Fruit fly (Drosophila melanogaster) whole organism, embryonic: Measurements from ENCODE around the gene Tbc1d22.

Source experiments
- BtbVII ChIP-seq: fragments of 200-800 bp; sonication (Bioruptor generic); optimal IDR thresholded peaks from 3 replicates; lab custom pipeline; 2017; ENCODE audit warnings: missing biosample characterization, mild to moderate bottlenecking, missing genetic modification characterization
- CG10267 ChIP-seq: fragments of 200-800 bp; sonication (Bioruptor generic); optimal IDR thresholded peaks from 2 replicates; lab custom pipeline; 2018; ENCODE audit warnings: missing biosample characterization, mild to moderate bottlenecking, missing genetic modification characterization, moderate library complexity
- CG11696 ChIP-seq: fragments of 200-800 bp; sonication (Bioruptor generic); IDR thresholded peaks from 2 replicates; pipeline ENCODE4 v1.3.6; 2022; ENCODE audit warnings: missing biosample characterization, missing genetic modification characterization
- CG12942 ChIP-seq: fragments of 200-800 bp; sonication (Bioruptor generic); optimal IDR thresholded peaks from 3 replicates; lab custom pipeline; 2016; ENCODE audit warnings: missing biosample characterization, missing genetic modification characterization
- CG13296 ChIP-seq: fragments of 200-800 bp; sonication (Bioruptor generic); optimal IDR thresholded peaks from 3 replicates; lab custom pipeline; 2018; ENCODE audit warnings: missing biosample characterization, mild to moderate bottlenecking, missing genetic modification characterization
- CG15479 ChIP-seq: fragments of 200-800 bp; sonication (Bioruptor generic); optimal IDR thresholded peaks from 3 replicates; lab custom pipeline; 2019; ENCODE audit warnings: missing biosample characterization, mild to moderate bottlenecking, missing genetic modification characterization, moderate library complexity
- CG8089 ChIP-seq: fragments of 200-800 bp; sonication (Bioruptor generic); optimal IDR thresholded peaks from 3 replicates; lab custom pipeline; 2016; ENCODE audit warnings: missing biosample characterization, missing genetic modification characterization
- CG8478 ChIP-seq: fragments of >200 bp; optimal IDR thresholded peaks from 2 replicates; lab custom pipeline; 2018
- CG8924 ChIP-seq: fragments of 200-800 bp; optimal IDR thresholded peaks from 3 replicates; lab custom pipeline; 2019; ENCODE audit warnings: missing biosample characterization, mild to moderate bottlenecking, missing genetic modification characterization, moderate library complexity
- CG9437 ChIP-seq: fragments of 200-800 bp; sonication (Bioruptor generic); optimal IDR thresholded peaks from 2 replicates; lab custom pipeline; 2018; ENCODE audit warnings: missing biosample characterization, mild to moderate bottlenecking, missing genetic modification characterization
- CG9609 ChIP-seq: fragments of 200-800 bp; sonication (Bioruptor generic); optimal IDR thresholded peaks from 3 replicates; lab custom pipeline; 2016; ENCODE audit warnings: missing biosample characterization, missing genetic modification characterization
- D ChIP-seq, 2 experiments: fragments of 200-800 bp in 1 of 2; fragments of >200 bp in 1 of 2; sonication (Bioruptor generic) in 1 of 2; optimal IDR thresholded peaks; 2 replicates in 1 of 2; 3 replicates in 1 of 2; lab custom pipeline; 2017; ENCODE audit warnings: mild to moderate bottlenecking in 1 of 2, missing biosample characterization in 1 of 2, missing genetic modification characterization in 1 of 2, missing genetic modification reagents in 1 of 2
- Dll ChIP-seq: fragments of 200-800 bp; sonication (Bioruptor generic); IDR thresholded peaks from 4 replicates; pipeline ENCODE4 v1.3.6; 2022; ENCODE audit warnings: missing biosample characterization, missing genetic modification characterization; ENCODE audit not compliant: partially characterized antibody
- Ets97D ChIP-seq: fragments of 200-800 bp; sonication (Bioruptor generic); optimal IDR thresholded peaks from 3 replicates; lab custom pipeline; 2016; ENCODE audit warnings: missing biosample characterization, missing genetic modification characterization
- HmgD ChIP-seq: fragments of 200-800 bp; sonication (Bioruptor generic); optimal IDR thresholded peaks from 3 replicates; lab custom pipeline; 2016; ENCODE audit warnings: missing biosample characterization, missing genetic modification characterization
- Hr78 ChIP-seq, 2 experiments: fragments of 200-800 bp in 1 of 2; fragments of >200 bp in 1 of 2; sonication (Bioruptor generic) in 1 of 2; optimal IDR thresholded peaks; 2 replicates each; lab custom pipeline; 2017 to 2019; ENCODE audit warnings: missing biosample characterization in 2 of 2, missing genetic modification characterization in 2 of 2, mild to moderate bottlenecking in 1 of 2, moderate library complexity in 1 of 2
- Lpt ChIP-seq: fragments of >200 bp; optimal IDR thresholded peaks from 2 replicates; lab custom pipeline; 2018; ENCODE audit warnings: missing biosample characterization, missing genetic modification characterization
- Med ChIP-seq: fragments of 200-800 bp; sonication (Bioruptor generic); peaks from one replicate; lab custom pipeline; 2016; ENCODE audit warnings: missing biosample characterization, missing genetic modification characterization, mild to moderate bottlenecking, inconsistent platforms, moderate library complexity
- Myb ChIP-seq: fragments of 200-800 bp; sonication (Bioruptor generic); optimal IDR thresholded peaks from 2 replicates; lab custom pipeline; 2016; ENCODE audit warnings: missing biosample characterization, missing genetic modification characterization
- Rfx ChIP-seq: fragments of 200-800 bp; sonication (Bioruptor generic); IDR thresholded peaks from 2 replicates; pipeline ENCODE4 v1.3.6; 2022; ENCODE audit warnings: missing biosample characterization, missing genetic modification characterization
- Side ChIP-seq: fragments of 200-800 bp; sonication (Bioruptor generic); optimal IDR thresholded peaks from 2 replicates; lab custom pipeline; 2016; ENCODE audit warnings: missing biosample characterization, missing genetic modification characterization
- Xbp1 ChIP-seq: fragments of 200-800 bp; sonication (Bioruptor generic); optimal IDR thresholded peaks from 3 replicates; lab custom pipeline; 2016; ENCODE audit warnings: missing biosample characterization, mild to moderate bottlenecking, missing genetic modification characterization
- ap ChIP-seq: fragments of 200-800 bp; sonication (Bioruptor generic); IDR thresholded peaks from 2 replicates; pipeline ENCODE4 v1.3.6; 2022; ENCODE audit warnings: missing biosample characterization, missing genetic modification characterization
- ato ChIP-seq: fragments of 200-800 bp; sonication (Bioruptor generic); IDR thresholded peaks from 2 replicates; pipeline ENCODE4 v1.3.6; 2022; ENCODE audit warnings: missing biosample characterization, missing genetic modification characterization; ENCODE audit not compliant: partially characterized antibody
- bowl ChIP-seq: fragments of 200-800 bp; sonication (Bioruptor generic); IDR thresholded peaks from 2 replicates; pipeline ENCODE4 v1.3.6; 2022; ENCODE audit warnings: missing biosample characterization, missing genetic modification characterization
- cg ChIP-seq: fragments of 200-800 bp; sonication (Bioruptor generic); optimal IDR thresholded peaks from 3 replicates; lab custom pipeline; 2019; ENCODE audit warnings: missing biosample characterization, mild to moderate bottlenecking, missing genetic modification characterization, moderate library complexity
- crol ChIP-seq: fragments of 200-800 bp; sonication (Bioruptor generic); IDR thresholded peaks from 2 replicates; pipeline ENCODE4 v1.3.6; 2022; ENCODE audit warnings: missing biosample characterization, missing genetic modification characterization
- cwo ChIP-seq: fragments of 200-800 bp; sonication (Bioruptor generic); optimal IDR thresholded peaks from 3 replicates; lab custom pipeline; 2017; ENCODE audit warnings: missing biosample characterization, missing genetic modification characterization, mild to moderate bottlenecking, moderate library complexity, missing genetic modification reagents
- dmrt99B ChIP-seq: fragments of 200-800 bp; sonication (Bioruptor generic); optimal IDR thresholded peaks from 2 replicates; lab custom pipeline; 2018; ENCODE audit warnings: missing biosample characterization, mild to moderate bottlenecking, missing genetic modification characterization, moderate library complexity
- exex ChIP-seq: fragments of 200-800 bp; sonication (Bioruptor generic); optimal IDR thresholded peaks from 4 replicates; lab custom pipeline; 2018; ENCODE audit warnings: missing biosample characterization, mild to moderate bottlenecking, missing genetic modification characterization, moderate library complexity
- gcm ChIP-seq: fragments of 200-800 bp; sonication (Bioruptor generic); optimal IDR thresholded peaks from 2 replicates; lab custom pipeline; 2019; ENCODE audit warnings: missing biosample characterization, mild to moderate bottlenecking, missing genetic modification characterization, moderate library complexity
- gem ChIP-seq: fragments of 200-800 bp; sonication (Bioruptor generic); optimal IDR thresholded peaks from 2 replicates; lab custom pipeline; 2019; ENCODE audit warnings: missing biosample characterization, mild to moderate bottlenecking, missing genetic modification characterization, moderate library complexity
- gt ChIP-seq: fragments of 200-800 bp; sonication (Bioruptor generic); IDR thresholded peaks from 2 replicates; pipeline ENCODE4 v1.3.6; 2022; ENCODE audit warnings: missing biosample characterization, missing genetic modification characterization
- lilli ChIP-seq: fragments of 200-800 bp; sonication (Bioruptor generic); optimal IDR thresholded peaks from 3 replicates; lab custom pipeline; 2016; ENCODE audit warnings: missing biosample characterization, missing genetic modification characterization
- mirr ChIP-seq: fragments of 200-800 bp; sonication (Bioruptor generic); optimal IDR thresholded peaks from 3 replicates; lab custom pipeline; 2018; ENCODE audit warnings: missing biosample characterization, mild to moderate bottlenecking, missing genetic modification characterization
- nerfin-1 ChIP-seq: fragments of 200-800 bp; sonication (Bioruptor generic); optimal IDR thresholded peaks from 3 replicates; lab custom pipeline; 2019; ENCODE audit warnings: missing biosample characterization, mild to moderate bottlenecking, missing genetic modification characterization, moderate library complexity
- nom ChIP-seq: fragments of 200-800 bp; sonication (Bioruptor generic); optimal IDR thresholded peaks from 2 replicates; lab custom pipeline; 2017; ENCODE audit warnings: missing biosample characterization, missing genetic modification characterization, mild to moderate bottlenecking, moderate library complexity, missing genetic modification reagents
- otp ChIP-seq: fragments of 200-800 bp; sonication (Bioruptor generic); IDR thresholded peaks from 3 replicates; pipeline ENCODE4, ENCODE4 v1.3.6; 2022; ENCODE audit warnings: missing biosample characterization, missing genetic modification characterization
- pfk ChIP-seq: fragments of 200-800 bp; sonication (Bioruptor generic); optimal IDR thresholded peaks from 2 replicates; lab custom pipeline; 2018; ENCODE audit warnings: missing biosample characterization, mild to moderate bottlenecking, missing genetic modification characterization, moderate library complexity
- pho ChIP-seq: fragments of 200-800 bp; sonication (Bioruptor generic); optimal IDR thresholded peaks from 2 replicates; lab custom pipeline; 2016; ENCODE audit warnings: missing biosample characterization, missing genetic modification characterization
- rib ChIP-seq: fragments of 200-800 bp; sonication (Bioruptor generic); IDR thresholded peaks from 2 replicates; pipeline ENCODE4 v1.3.6; 2022; ENCODE audit warnings: missing biosample characterization, missing genetic modification characterization
- sens ChIP-seq: fragments of 200-800 bp; sonication (Bioruptor generic); peaks from one replicate; lab custom pipeline; 2016; ENCODE audit warnings: missing biosample characterization, missing genetic modification characterization
- seq ChIP-seq: fragments of 200-800 bp; sonication (Bioruptor generic); IDR thresholded peaks from 2 replicates; pipeline ENCODE4 v1.3.6; 2022; ENCODE audit warnings: missing biosample characterization, missing genetic modification characterization
- stwl ChIP-seq: fragments of 200-800 bp; sonication (Bioruptor generic); optimal IDR thresholded peaks from 3 replicates; lab custom pipeline; 2018; ENCODE audit warnings: missing biosample characterization, mild to moderate bottlenecking, missing genetic modification characterization, moderate library complexity
- sug ChIP-seq: fragments of 200-800 bp; optimal IDR thresholded peaks from 2 replicates; lab custom pipeline; 2019; ENCODE audit warnings: missing biosample characterization, mild to moderate bottlenecking, missing genetic modification characterization, moderate library complexity
- vvl ChIP-seq: fragments of 200-800 bp; sonication (Bioruptor generic); IDR thresholded peaks from 2 replicates; pipeline ENCODE4 v1.3.6; 2022; ENCODE audit warnings: missing biosample characterization, missing genetic modification characterization

Gene Tbc1d22

DNA sequence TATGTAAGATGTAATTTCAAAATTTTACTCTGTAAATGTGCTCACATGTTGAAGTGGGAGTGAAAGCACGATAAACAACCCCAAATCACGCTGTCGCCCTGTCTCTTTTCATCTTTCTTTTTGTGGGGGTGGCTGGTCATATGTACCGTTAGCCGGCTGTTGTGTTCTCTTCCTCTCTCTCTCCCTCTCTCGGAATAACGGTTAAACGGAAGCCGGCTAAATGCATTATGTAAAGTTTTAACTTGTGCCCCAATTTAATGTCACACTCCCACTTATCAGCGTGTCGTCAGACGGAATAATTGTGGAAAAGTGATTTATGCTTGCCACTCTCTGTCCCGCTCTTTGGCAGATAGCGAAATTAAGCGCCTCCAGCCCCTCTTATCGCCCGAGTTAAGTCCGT lies 39.3 kb downstream of the Tbc1d22 start (continued):
- TF ChIP-seq nerfin-1 (tag; lab: Kevin White, UChicago), result peak; percentile 12

DNA sequence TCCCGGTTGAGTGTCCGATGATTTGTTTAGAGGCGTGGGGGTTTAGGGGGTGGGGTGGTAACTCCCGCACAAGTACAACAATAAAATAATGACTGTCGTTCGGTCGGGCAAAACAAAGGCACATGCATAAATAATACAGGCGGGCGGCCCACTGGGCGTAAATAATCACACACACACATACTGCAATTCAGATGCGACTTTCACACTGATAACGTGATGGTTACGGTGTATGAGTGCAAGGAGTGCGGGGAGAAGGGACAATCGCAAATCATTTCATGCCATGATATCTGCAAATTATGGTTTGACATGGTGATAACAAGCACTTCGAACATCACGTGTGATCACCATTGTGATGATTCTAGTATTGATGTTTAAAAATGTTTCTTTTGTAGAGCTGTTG lies 48.1 kb downstream of the Tbc1d22 start:
- TF ChIP-seq mirr (GFP tag; lab: Kevin White, UChicago) (peak; percentile 38), Myb (GFP tag; lab: Kevin White, UChicago) (no peak), ap (0 out of 2 replicates have a peak, but pooled peaks have one; percentile 7), crol (GFP tag; lab: Robert Waterston, UW) (peak; percentile 61), Side (GFP tag; lab: Kevin White, UChicago) (no peak), ato (GFP tag; lab: Robert Waterston, UW) (peak; percentile 28; the same call in 1 of the 2 replicates), gcm (peak; percentile 42), exex (tag; lab: Kevin White, UChicago) (peak; percentile 30), cwo (GFP tag; lab: Kevin White, UChicago) (peak; percentile 59), CG9437 (GFP tag; lab: Kevin White, UChicago) (no peak), CG15479 (GFP tag; lab: Kevin White, UChicago) (peak; percentile 65), Med (GFP tag; lab: Kevin White, UChicago) (peak; percentile 14), HmgD (no peak), nom (GFP tag; lab: Kevin White, UChicago) (peak; percentile 22), sug (tag; lab: Kevin White, UChicago) (peak; percentile 54), sens (GFP tag; lab: Kevin White, UChicago) (peak; percentile 8), cg (GFP tag; lab: Kevin White, UChicago) (peak; percentile 7)

DNA sequence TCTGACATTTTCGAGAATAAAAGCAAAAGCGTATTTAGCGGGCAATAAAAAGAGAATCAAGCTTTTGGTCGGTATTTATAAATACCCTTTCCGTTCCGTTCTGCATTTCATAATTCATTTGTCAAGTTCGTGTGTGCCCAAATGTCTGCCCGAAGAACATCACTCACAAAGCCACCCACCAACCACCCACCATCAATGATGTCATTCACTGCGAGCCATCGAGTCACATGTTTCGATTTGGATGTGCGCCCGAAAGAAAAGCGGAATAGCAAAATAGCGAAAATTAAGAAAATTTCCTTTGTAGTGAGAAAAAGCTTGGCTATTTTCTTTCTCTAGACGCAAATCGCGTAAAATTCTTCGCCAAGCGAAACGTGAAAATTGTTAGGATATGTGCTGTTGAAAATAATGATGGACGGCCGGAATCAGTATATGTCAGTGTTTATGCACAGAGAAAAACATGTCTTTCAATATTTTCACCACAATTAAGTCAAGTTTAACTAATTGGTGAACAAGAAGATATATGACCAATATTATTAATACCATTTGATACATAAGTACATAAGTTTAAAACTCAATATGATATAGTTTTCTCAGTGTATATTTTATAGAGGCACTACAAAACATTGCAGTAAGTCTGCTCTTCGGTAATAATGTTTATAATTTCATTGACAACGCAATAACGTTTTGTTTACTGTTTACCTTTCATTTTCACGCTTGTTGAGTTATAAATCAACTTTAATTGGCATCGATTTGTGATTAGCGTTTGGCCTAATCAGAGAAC lies 49.3 kb downstream of the Tbc1d22 start:
- TF ChIP-seq dmrt99B, result peak; percentile 71
- peak; percentile 72 for TF ChIP-seq gem (tag; lab: Kevin White, UChicago)
- 0 out of 3 replicates have a peak, but pooled peaks have one; percentile 7 for TF ChIP-seq otp (GFP tag; lab: Robert Waterston, UW)
- peak; percentile 8 for TF ChIP-seq Ets97D
- peak; percentile 63 for TF ChIP-seq Xbp1 (GFP tag; lab: Kevin White, UChicago)
- TF ChIP-seq CG9609, result peak; percentile 6
- peak; percentile 53 for TF ChIP-seq CG8924
- peak; percentile 54; the same call in 1 of the 2 replicates for TF ChIP-seq CG11696 (GFP tag; lab: Robert Waterston, UW)
- peak; percentile 56 for TF ChIP-seq BtbVII (GFP tag; lab: Kevin White, UChicago)
- TF ChIP-seq pfk, result no peak
- TF ChIP-seq bowl, result no peak
- TF ChIP-seq lilli (GFP tag; lab: Kevin White, UChicago), result peak; percentile 55
- TF ChIP-seq rib (GFP tag; lab: Robert Waterston, UW), result peak; percentile 41; the same call in 1 of the 2 replicates
- TF ChIP-seq stwl (tag; lab: Kevin White, UChicago), result no peak
- peak; percentile 33 for TF ChIP-seq CG12942 (GFP tag; lab: Kevin White, UChicago)
- no peak for TF ChIP-seq Lpt (GFP tag; lab: Kevin White, UChicago)
- peak; percentile 78 for TF ChIP-seq vvl (GFP tag; lab: Robert Waterston, UW)
- TF ChIP-seq gt (GFP tag; lab: Robert Waterston, UW), result no peak
- peak; percentile 44 for TF ChIP-seq CG13296 (GFP tag; lab: Kevin White, UChicago)
- TF ChIP-seq CG8478 (lab: Kevin White, UChicago), result no peak
- peak; percentile 62 for TF ChIP-seq pho (GFP tag; lab: Kevin White, UChicago)
- peak; percentile 42 for TF ChIP-seq CG10267 (tag; lab: Kevin White, UChicago)
- TF ChIP-seq Rfx (GFP tag; lab: Robert Waterston, UW), result peak; percentile 75
- TF ChIP-seq D (optimal IDR thresholded peaks at IDR 0.05; lab: Kevin White, UChicago), result no peak
- TF ChIP-seq D (GFP tag; optimal IDR thresholded peaks at IDR 0.05; lab: Kevin White, UChicago), result no peak
- no peak for TF ChIP-seq Hr78 (GFP tag; optimal IDR thresholded peaks at IDR 0.05; lab: Kevin White, UChicago)
- peak; percentile 83 for TF ChIP-seq cwo (GFP tag; lab: Kevin White, UChicago)
- no peak for TF ChIP-seq Dll
- TF ChIP-seq CG8089 (GFP tag; lab: Kevin White, UChicago), result no peak
- peak; percentile 65 for TF ChIP-seq seq (GFP tag; lab: Robert Waterston, UW)
